Fruit fly (Drosophila melanogaster): ENCODE data around the gene CG2604.
A peak's percentile ranks its signal among the peaks of the same experiment; 100 is the strongest.

The CG2604 gene

DNA sequence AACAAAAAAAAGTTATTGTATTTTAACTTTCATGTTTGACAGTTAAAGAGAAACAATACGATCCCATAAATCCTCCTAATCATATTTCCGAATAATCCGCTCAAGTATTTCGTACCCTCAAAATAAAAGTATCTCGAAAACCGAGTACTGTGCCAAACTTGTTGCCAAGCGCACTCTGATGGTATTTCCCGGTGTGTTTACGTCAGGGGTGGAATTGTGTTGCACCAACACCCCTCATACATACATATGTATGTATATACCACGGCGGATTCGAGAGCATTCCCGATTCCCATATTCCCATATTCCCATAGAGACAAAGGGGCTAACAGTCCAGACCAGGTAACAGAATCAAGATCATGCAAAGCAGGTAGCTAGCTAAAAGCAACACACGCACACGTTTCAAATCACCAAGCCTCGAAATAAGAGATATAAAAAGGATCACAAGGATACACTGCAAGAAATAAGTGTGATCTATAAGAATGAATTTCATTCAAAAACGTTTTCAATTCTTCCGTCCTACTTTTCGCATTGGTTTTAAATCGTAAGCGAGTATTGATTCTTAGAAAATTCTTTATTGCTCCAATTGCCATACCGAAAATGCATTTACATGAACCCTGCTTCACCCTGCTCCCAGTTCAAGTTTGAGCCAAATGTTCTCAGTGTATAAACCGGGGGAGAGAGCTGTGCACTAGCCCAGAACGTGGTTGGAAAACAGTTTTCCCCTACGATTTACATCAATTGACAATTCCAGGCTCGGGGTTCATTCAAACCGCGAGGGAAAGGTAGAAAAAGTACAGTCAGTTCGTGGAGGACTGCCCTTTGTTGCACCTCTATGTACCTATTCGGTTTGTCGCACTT, 11.0 kb downstream of the CG2604 start (continued):
- peak; percentile 78 for TF ChIP-seq CG4820 (GFP tag; optimal IDR thresholded peaks at IDR 0.05)
- peak in 1 of 2 experiments; percentile 44 for TF ChIP-seq tll (GFP tag; optimal IDR thresholded peaks at IDR 0.05)
- TF ChIP-seq CG17912 (GFP tag; optimal IDR thresholded peaks at IDR 0.05), result no peak
- no peak; the same call in 1 of the 2 replicates for TF ChIP-seq ro (GFP tag; IDR thresholded peaks at IDR 0.05)
- 0 out of 2 replicates have a peak, but pooled peaks have one; percentile 21 for TF ChIP-seq esg (GFP tag; conservative IDR thresholded peaks at IDR 0.05)
- TF ChIP-seq row (GFP tag; IDR thresholded peaks at IDR 0.05), result peak; percentile 87
- peak; percentile 71 for TF ChIP-seq croc (GFP tag; conservative IDR thresholded peaks at IDR 0.05)
- TF ChIP-seq sisA (GFP tag; IDR thresholded peaks at IDR 0.05), result peak; percentile 48
- peak; percentile 23 for TF ChIP-seq CG17385 (GFP tag; optimal IDR thresholded peaks at IDR 0.05)
- TF ChIP-seq tin (GFP tag; optimal IDR thresholded peaks at IDR 0.05), result peak; percentile 81
- peak; percentile 35; the same call in 1 of the 3 replicates for TF ChIP-seq CG34422 (GFP tag; IDR thresholded peaks at IDR 0.05)
- TF ChIP-seq CG33557 (GFP tag; optimal IDR thresholded peaks at IDR 0.05), result peak; percentile 95
- peak; percentile 47 for TF ChIP-seq ewg (GFP tag; optimal IDR thresholded peaks at IDR 0.05)
- TF ChIP-seq zen (tag; optimal IDR thresholded peaks at IDR 0.05), result peak; percentile 95
- peak; percentile 32; the same call in 1 of the 2 replicates for TF ChIP-seq CG32767 (GFP tag; IDR thresholded peaks at IDR 0.05)
- TF ChIP-seq Gug (GFP tag; IDR thresholded peaks at IDR 0.05), result peak; percentile 64; the same call in 2 of the 4 replicates
- TF ChIP-seq yki (optimal IDR thresholded peaks at IDR 0.05), result no peak
- no peak for TF ChIP-seq HLH4C (GFP tag; IDR thresholded peaks at IDR 0.05; ENCODE audit: partially characterized antibody)
- peak; percentile 15 for TF ChIP-seq Ets97D (GFP tag; optimal IDR thresholded peaks at IDR 0.05)
- no peak for TF ChIP-seq seq (GFP tag; IDR thresholded peaks at IDR 0.05)
- peak; percentile 79 for TF ChIP-seq Ssrp (tag; optimal IDR thresholded peaks at IDR 0.05)
- TF ChIP-seq CG13424 (tag; optimal IDR thresholded peaks at IDR 0.05), result peak; percentile 69
- peak; percentile 82 for TF ChIP-seq CG1233 (GFP tag; optimal IDR thresholded peaks at IDR 0.05)
- TF ChIP-seq her (GFP tag; optimal IDR thresholded peaks at IDR 0.05), result peak; percentile 66
- no peak for TF ChIP-seq B-H1 (GFP tag; IDR thresholded peaks at IDR 0.05)
- TF ChIP-seq Sry-δ (GFP tag; optimal IDR thresholded peaks at IDR 0.05), result peak; percentile 38
- TF ChIP-seq tio (GFP tag; optimal IDR thresholded peaks at IDR 0.05), result peak; percentile 74
- peak; percentile 68 for TF ChIP-seq Atf3 (GFP tag; optimal IDR thresholded peaks at IDR 0.05)
- TF ChIP-seq disco-r (GFP tag; optimal IDR thresholded peaks at IDR 0.05), result peak; percentile 38
- TF ChIP-seq zfh1 (GFP tag; IDR thresholded peaks at IDR 0.05), result peak; percentile 92
- peak; percentile 78 for TF ChIP-seq CG6689 (GFP tag; IDR thresholded peaks at IDR 0.05)
- peak; percentile 52; the same call in 1 of the 2 replicates for TF ChIP-seq Rx (GFP tag; IDR thresholded peaks at IDR 0.05)
- no peak for TF ChIP-seq D (optimal IDR thresholded peaks at IDR 0.05)
- TF ChIP-seq D (GFP tag; optimal IDR thresholded peaks at IDR 0.05), result peak; percentile 78
- no peak for TF ChIP-seq eyg (GFP tag; optimal IDR thresholded peaks at IDR 0.05)
- peak; percentile 2 for TF ChIP-seq kah (GFP tag; optimal IDR thresholded peaks at IDR 0.05)
- TF ChIP-seq ttk (GFP tag; IDR thresholded peaks at IDR 0.05), result no peak; the same call in 1 of the 2 replicates
- TF ChIP-seq Hand (GFP tag; optimal IDR thresholded peaks at IDR 0.05), result no peak
- peak; percentile 68 for TF ChIP-seq CG12219 (GFP tag; optimal IDR thresholded peaks at IDR 0.05)
- TF ChIP-seq cad (GFP tag; optimal IDR thresholded peaks at IDR 0.05), result no peak
- peak; percentile 60 for TF ChIP-seq CG30020 (tag; optimal IDR thresholded peaks at IDR 0.05)
- no peak for TF ChIP-seq jigr1 (GFP tag; IDR thresholded peaks at IDR 0.05)
- no peak for TF ChIP-seq Lim3 (GFP tag; IDR thresholded peaks at IDR 0.05)
- TF ChIP-seq Oaz (GFP tag; IDR thresholded peaks at IDR 0.05), result no peak
- TF ChIP-seq CG1647 (GFP tag; optimal IDR thresholded peaks at IDR 0.05), result peak; percentile 51
- 0 out of 3 replicates have a peak, but pooled peaks have one; percentile 6 for TF ChIP-seq C15 (GFP tag; IDR thresholded peaks at IDR 0.05)
- peak; percentile 69 for TF ChIP-seq CG1792 (GFP tag; optimal IDR thresholded peaks at IDR 0.05)
- peak; percentile 57 for TF ChIP-seq CG4730 (GFP tag; IDR thresholded peaks at IDR 0.05)
- peak; percentile 86 for TF ChIP-seq CG1602 (GFP tag; optimal IDR thresholded peaks at IDR 0.05)
- no peak for TF ChIP-seq Nf-YC (tag; optimal IDR thresholded peaks at IDR 0.05)
